Fruit fly (Drosophila melanogaster) whole organism, pupa: ENCODE data around the gene Cpr76Bc.
A peak's percentile ranks its signal among the peaks of the same experiment; 100 is the strongest.
"Not testable (repeated sequence)": the region's sequence is repeated elsewhere in the genome, so short reads cannot be mapped to it uniquely, and the experiment has no call there.

Source experiments
- CG10348 ChIP-seq: fragments of 200-800 bp; sonication (Bioruptor generic); IDR thresholded peaks from 2 replicates; pipeline ENCODE4 v1.3.6; 2022; ENCODE audit warnings: missing biosample characterization, missing genetic modification characterization
- CG12605 ChIP-seq: fragments of 200-800 bp; sonication (Bioruptor generic); IDR thresholded peaks from 2 replicates; pipeline ENCODE4 v1.3.6; 2022; ENCODE audit warnings: missing biosample characterization, missing genetic modification characterization
- CG13204 ChIP-seq: fragments of 200-800 bp; sonication (Bioruptor generic); optimal IDR thresholded peaks from 2 replicates; lab custom pipeline; 2018; ENCODE audit warnings: missing biosample characterization, mild to moderate bottlenecking, missing genetic modification characterization, moderate library complexity
- CG14655 ChIP-seq: fragments of 200-800 bp; sonication (Bioruptor generic); optimal IDR thresholded peaks from 3 replicates; lab custom pipeline; 2017; ENCODE audit warnings: mild to moderate bottlenecking, missing biosample characterization, missing genetic modification reagents, missing genetic modification characterization
- CG15710 ChIP-seq: fragments of 200-800 bp; sonication (Bioruptor generic); optimal IDR thresholded peaks from 2 replicates; lab custom pipeline; 2018; ENCODE audit warnings: missing biosample characterization, mild to moderate bottlenecking, missing genetic modification characterization, moderate library complexity
- CG17806 ChIP-seq: fragments of 200-800 bp; sonication (Bioruptor generic); optimal IDR thresholded peaks from 2 replicates; lab custom pipeline; 2018; ENCODE audit warnings: missing biosample characterization, mild to moderate bottlenecking, missing genetic modification characterization, moderate library complexity
- CG32121 ChIP-seq: fragments of 200-800 bp; sonication (Bioruptor generic); IDR thresholded peaks from 2 replicates; pipeline ENCODE4 v1.3.6; 2022; ENCODE audit warnings: missing biosample characterization, missing genetic modification characterization
- CG34367 ChIP-seq: fragments of 200-800 bp; sonication (Bioruptor generic); optimal IDR thresholded peaks from 2 replicates; lab custom pipeline; 2018; ENCODE audit warnings: missing biosample characterization, mild to moderate bottlenecking, missing genetic modification characterization
- CG4496 ChIP-seq: fragments of 200-800 bp; sonication (Bioruptor generic); IDR thresholded peaks from 3 replicates; pipeline ENCODE4 v1.3.6; 2022; ENCODE audit warnings: missing biosample characterization, missing genetic modification characterization
- CG8159 ChIP-seq: fragments of 200-800 bp; sonication (Bioruptor generic); optimal IDR thresholded peaks from 3 replicates; lab custom pipeline; 2018; ENCODE audit warnings: missing biosample characterization, mild to moderate bottlenecking, missing genetic modification characterization, moderate library complexity
- CG8301 ChIP-seq: fragments of 200-800 bp; sonication (Bioruptor generic); optimal IDR thresholded peaks from 2 replicates; lab custom pipeline; 2018; ENCODE audit warnings: missing biosample characterization, mild to moderate bottlenecking, missing genetic modification characterization
- CG9948 ChIP-seq: fragments of 200-800 bp; sonication (Bioruptor generic); optimal IDR thresholded peaks from 2 replicates; lab custom pipeline; 2018; ENCODE audit warnings: missing biosample characterization, mild to moderate bottlenecking, missing genetic modification characterization, moderate library complexity
- D1 ChIP-seq: fragments of 200-800 bp; sonication (Bioruptor generic); optimal IDR thresholded peaks from 2 replicates; lab custom pipeline; 2018; ENCODE audit warnings: missing biosample characterization, mild to moderate bottlenecking, missing genetic modification characterization, moderate library complexity
- EcR ChIP-seq: fragments of 200-800 bp; sonication (Bioruptor generic); optimal IDR thresholded peaks from 3 replicates; lab custom pipeline; 2019; ENCODE audit warnings: missing biosample characterization, missing genetic modification characterization, mild to moderate bottlenecking, moderate library complexity, missing genetic modification reagents
- Ets98B ChIP-seq: fragments of 200-800 bp; sonication (Bioruptor generic); IDR thresholded peaks from 2 replicates; pipeline ENCODE4 v1.3.6; 2022; ENCODE audit warnings: missing biosample characterization, missing genetic modification characterization
- Pif1A ChIP-seq: fragments of 200-800 bp; sonication (Bioruptor generic); optimal IDR thresholded peaks from 3 replicates; lab custom pipeline; 2016; ENCODE audit warnings: missing biosample characterization, missing genetic modification characterization
- Pif1B ChIP-seq: fragments of 200-800 bp; sonication (Bioruptor generic); optimal IDR thresholded peaks from 3 replicates; lab custom pipeline; 2016; ENCODE audit warnings: missing biosample characterization, missing genetic modification characterization
- Snoo ChIP-seq: fragments of 200-800 bp; sonication (Bioruptor generic); optimal IDR thresholded peaks from 3 replicates; lab custom pipeline; 2017; ENCODE audit warnings: missing biosample characterization, mild to moderate bottlenecking, missing genetic modification characterization, inconsistent platforms
- fd96Ca ChIP-seq: fragments of 200-800 bp; sonication (Bioruptor generic); IDR thresholded peaks from 3 replicates; pipeline ENCODE4 v1.3.6; 2022; ENCODE audit warnings: missing biosample characterization, missing genetic modification characterization
- gl ChIP-seq: fragments of 200-800 bp; sonication (Bioruptor generic); optimal IDR thresholded peaks from 2 replicates; lab custom pipeline; 2018; ENCODE audit warnings: missing biosample characterization, mild to moderate bottlenecking, missing genetic modification characterization
- rn ChIP-seq: fragments of 200-800 bp; sonication (Bioruptor generic); IDR thresholded peaks from 2 replicates; pipeline ENCODE4 v1.3.6; 2022; ENCODE audit warnings: missing biosample characterization, missing genetic modification characterization

Cpr76Bc gene

DNA sequence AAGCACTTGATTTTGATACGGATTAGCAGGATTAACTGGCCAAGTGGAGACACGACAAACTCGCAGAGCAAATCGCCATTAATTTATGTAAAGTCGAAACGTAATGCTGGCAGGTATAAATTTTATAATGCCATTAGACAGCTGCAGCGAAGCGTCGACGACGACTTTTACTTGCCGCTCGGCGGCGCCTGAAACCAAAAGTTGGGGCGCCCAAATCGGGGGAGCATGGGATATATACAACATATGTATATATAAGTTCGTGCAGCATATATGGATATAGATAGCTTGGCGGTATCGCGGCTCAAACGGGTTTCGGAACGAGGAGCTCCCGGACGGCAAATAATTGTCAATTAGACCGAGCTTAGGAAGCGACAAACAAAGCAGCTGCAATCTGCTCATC, at the start of gene Cpr76Bc:
Cpr76Bc (plus strand) TSS at position 301 of the 400 bp plus-strand sequence.
- no peak for TF ChIP-seq Pif1B (GFP tag; lab: Kevin White, UChicago)
- TF ChIP-seq CG12605 (GFP tag; lab: Robert Waterston, UW) = no peak
- no peak for TF ChIP-seq Ets98B (GFP tag; lab: Robert Waterston, UW)
- TF ChIP-seq CG32121 (GFP tag; lab: Robert Waterston, UW) = no peak

DNA sequence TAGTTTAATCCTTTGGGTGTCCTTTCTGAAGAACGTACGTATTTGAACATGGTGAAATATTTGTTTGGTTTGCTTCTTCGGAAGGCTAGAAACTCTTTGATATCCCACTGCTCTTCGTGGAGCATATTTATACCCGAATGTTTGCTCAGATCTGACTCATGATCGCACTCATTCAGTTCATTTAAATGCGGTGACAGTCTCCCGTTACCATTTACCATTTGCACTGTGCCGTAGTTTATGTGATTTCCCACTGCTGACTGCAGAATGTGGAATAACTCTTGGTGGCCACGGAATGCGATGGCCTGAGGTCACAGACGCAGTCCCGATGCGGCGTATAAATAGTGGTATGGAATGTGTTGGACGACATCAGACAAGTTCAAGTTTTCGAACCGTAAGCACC, 48.6 kb upstream of the Cpr76Bc start, which contains the start of the genes 825-Oak and CG12519:
825-Oak (minus strand) TSS at position 101 of the 400 bp plus-strand sequence.
CG12519 (plus strand) TSS at position 364 of the 400 bp plus-strand sequence.
- not testable (repeated sequence) for TF ChIP-seq Pif1B (GFP tag; lab: Kevin White, UChicago); CG12605 (GFP tag; lab: Robert Waterston, UW); Pif1A (GFP tag; lab: Kevin White, UChicago)

- not testable (repeated sequence) for TF ChIP-seq CG8159 (tag; lab: Kevin White, UChicago); CG13204 (GFP tag; lab: Kevin White, UChicago); CG12605 (GFP tag; lab: Robert Waterston, UW)
These were observed 45.3 kb upstream of the Cpr76Bc start, which contains the start of the genes CG18294 and CG32213 for dm6 chr3L:19475478-19475877. Gene CG18294, minus strand, starts transcription at chr3L:19475578. Gene CG32213, plus strand, starts transcription at chr3L:19475839.

dm6 chr3L:19481209-19481608, 39.5 kb upstream of the Cpr76Bc start:
- TF ChIP-seq Ets98B (GFP tag; lab: Robert Waterston, UW) (no peak), fd96Ca (GFP tag; lab: Robert Waterston, UW) (0 out of 3 replicates have a peak, but pooled peaks have one; percentile 10), CG4496 (GFP tag; lab: Robert Waterston, UW) (0 out of 3 replicates have a peak, but pooled peaks have one; percentile 30), CG9948 (tag; lab: Kevin White, UChicago) (no peak)

DNA sequence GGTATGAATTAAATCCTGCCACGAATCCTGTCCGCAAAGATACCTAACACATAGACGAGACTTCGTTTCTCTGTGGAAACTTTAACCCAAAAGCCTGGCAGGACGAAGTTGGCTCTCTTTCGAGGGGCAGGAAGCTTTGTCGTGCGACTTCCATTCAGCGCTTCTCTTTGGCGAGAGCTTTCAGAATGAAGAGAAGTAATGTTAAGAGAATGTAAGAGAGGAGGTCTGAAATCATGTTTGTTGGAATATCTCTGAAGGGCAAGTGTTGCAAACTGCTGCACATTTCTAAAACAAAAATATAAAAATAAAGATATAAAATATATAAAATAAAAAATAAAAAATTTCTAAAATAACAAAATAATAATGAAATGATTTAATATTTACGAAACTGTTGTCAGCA, 38.7 kb upstream of the Cpr76Bc start:
- TF ChIP-seq Ets98B (GFP tag; lab: Robert Waterston, UW) = no peak
- no peak for TF ChIP-seq CG13204 (GFP tag; lab: Kevin White, UChicago)
- no peak for TF ChIP-seq gl
- TF ChIP-seq CG8159 (tag; lab: Kevin White, UChicago) = no peak
- no peak for TF ChIP-seq CG14655
- TF ChIP-seq rn (GFP tag; lab: Robert Waterston, UW) = no peak
- no peak for TF ChIP-seq CG10348 (GFP tag; lab: Robert Waterston, UW)
- no peak for TF ChIP-seq CG17806 (tag; lab: Kevin White, UChicago)
- TF ChIP-seq CG8301 (tag; lab: Kevin White, UChicago) = no peak
- TF ChIP-seq Pif1B (GFP tag; lab: Kevin White, UChicago) = no peak
- TF ChIP-seq D1 = no peak
- TF ChIP-seq fd96Ca (GFP tag; lab: Robert Waterston, UW) = no peak
- no peak for TF ChIP-seq CG15710
- TF ChIP-seq CG12605 (GFP tag; lab: Robert Waterston, UW) = no peak
- no peak for TF ChIP-seq CG34367
- no peak for TF ChIP-seq Pif1A (GFP tag; lab: Kevin White, UChicago)
- TF ChIP-seq CG9948 (tag; lab: Kevin White, UChicago) = no peak
- no peak for TF ChIP-seq CG4496 (GFP tag; lab: Robert Waterston, UW)
- TF ChIP-seq Snoo (tag; lab: Kevin White, UChicago) = no peak

DNA sequence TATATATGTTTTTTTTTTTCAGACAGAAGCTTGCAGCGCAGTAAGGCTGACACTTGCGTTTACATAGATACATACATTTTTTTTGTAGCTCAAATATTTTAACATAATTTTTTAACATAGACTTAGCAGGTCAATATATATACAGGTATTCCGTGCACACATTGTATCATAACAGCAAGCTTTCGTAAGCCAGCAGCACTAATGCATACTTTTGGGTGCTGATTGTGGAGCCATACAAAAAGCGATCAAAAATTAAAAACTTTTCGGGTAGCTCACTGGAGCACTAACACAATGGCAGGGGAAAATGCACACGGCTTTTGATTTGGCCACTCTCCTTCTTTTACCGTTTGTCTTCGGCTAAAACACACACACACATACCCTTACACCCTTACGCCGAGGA, 37.7 kb upstream of the Cpr76Bc start:
- no peak for TF ChIP-seq EcR
- TF ChIP-seq CG13204 (GFP tag; lab: Kevin White, UChicago) = no peak
- TF ChIP-seq rn (GFP tag; lab: Robert Waterston, UW) = no peak
- TF ChIP-seq Pif1A (GFP tag; lab: Kevin White, UChicago) = no peak
- no peak for TF ChIP-seq Ets98B (GFP tag; lab: Robert Waterston, UW)
- no peak for TF ChIP-seq CG10348 (GFP tag; lab: Robert Waterston, UW)
- no peak for TF ChIP-seq Pif1B (GFP tag; lab: Kevin White, UChicago)
- TF ChIP-seq CG15710 = no peak
- TF ChIP-seq CG17806 (tag; lab: Kevin White, UChicago) = no peak
- no peak for TF ChIP-seq gl
- no peak for TF ChIP-seq CG12605 (GFP tag; lab: Robert Waterston, UW)
- no peak for TF ChIP-seq CG8159 (tag; lab: Kevin White, UChicago)
- TF ChIP-seq CG8301 (tag; lab: Kevin White, UChicago) = no peak
- TF ChIP-seq CG4496 (GFP tag; lab: Robert Waterston, UW) = no peak
- no peak for TF ChIP-seq Snoo (tag; lab: Kevin White, UChicago)
- TF ChIP-seq CG9948 (tag; lab: Kevin White, UChicago) = no peak
- no peak for TF ChIP-seq CG34367

DNA sequence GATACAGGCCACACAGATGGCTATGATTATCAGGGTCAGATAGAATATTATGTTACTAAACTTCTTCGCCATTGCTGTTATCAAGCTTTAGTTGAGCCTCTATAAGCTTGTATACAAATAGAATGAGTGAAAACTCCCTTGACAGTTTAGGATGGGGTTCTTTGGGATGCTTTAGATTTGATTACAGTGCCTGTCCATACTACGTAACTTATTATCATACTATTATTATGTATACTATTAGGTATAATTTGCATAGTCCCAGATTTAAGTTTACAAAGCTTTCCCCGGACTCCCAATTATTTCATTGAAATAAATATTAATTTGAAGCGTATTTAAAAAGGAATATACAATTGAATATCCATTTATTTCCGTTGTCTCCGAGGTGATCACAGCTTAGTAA, 34.3 kb upstream of the Cpr76Bc start, which contains the start of gene brv1:
brv1 (minus strand) TSS at position 101 of the 400 bp plus-strand sequence.
- no peak for TF ChIP-seq Pif1B (GFP tag; lab: Kevin White, UChicago)
- no peak for TF ChIP-seq D1
- no peak for TF ChIP-seq CG15710
- no peak for TF ChIP-seq CG8159 (tag; lab: Kevin White, UChicago)
- TF ChIP-seq CG10348 (GFP tag; lab: Robert Waterston, UW) = no peak
- no peak for TF ChIP-seq gl
- no peak for TF ChIP-seq CG9948 (tag; lab: Kevin White, UChicago)
- no peak for TF ChIP-seq CG14655
